Fruit fly (Drosophila melanogaster) whole organism, embryonic: ENCODE results near the gene Reg-2.

Experiments
- Aef1 ChIP-seq: fragments of 200-800 bp; sonication (Bioruptor generic); IDR thresholded peaks from 3 replicates; pipeline ENCODE4 v1.3.6; 2022; ENCODE audit warnings: missing biosample characterization, missing genetic modification characterization
- B-H2 ChIP-seq: fragments of 200-800 bp; sonication (Bioruptor generic); optimal IDR thresholded peaks from 2 replicates; lab custom pipeline; 2018; ENCODE audit warnings: missing biosample characterization, mild to moderate bottlenecking, missing genetic modification characterization
- Bgb ChIP-seq: fragments of 200-800 bp; sonication (Bioruptor generic); IDR thresholded peaks from 2 replicates; pipeline ENCODE4 v1.3.6; 2022; ENCODE audit warnings: missing biosample characterization, missing genetic modification characterization; ENCODE audit not compliant: partially characterized antibody
- CG10366 ChIP-seq: fragments of 200-800 bp; sonication (Bioruptor generic); IDR thresholded peaks from 2 replicates; pipeline ENCODE4 v1.3.6; 2022; ENCODE audit warnings: missing biosample characterization, missing genetic modification characterization
- CG11085 ChIP-seq: fragments of 200-800 bp; sonication (Bioruptor generic); IDR thresholded peaks from 2 replicates; pipeline ENCODE4 v1.3.6; 2022; ENCODE audit warnings: missing biosample characterization, missing genetic modification characterization
- CG11398 ChIP-seq: fragments of 200-800 bp; sonication (Bioruptor generic); optimal IDR thresholded peaks from 2 replicates; lab custom pipeline; 2016; ENCODE audit warnings: missing biosample characterization, missing genetic modification characterization
- CG11504 ChIP-seq: fragments of 200-800 bp; sonication (Bioruptor generic); optimal IDR thresholded peaks from 3 replicates; lab custom pipeline; 2019; ENCODE audit warnings: missing biosample characterization, mild to moderate bottlenecking, missing genetic modification characterization, moderate library complexity
- CG12104 ChIP-seq: fragments of 200-800 bp; sonication (Bioruptor generic); optimal IDR thresholded peaks from 3 replicates; lab custom pipeline; 2016; ENCODE audit warnings: missing biosample characterization, missing genetic modification characterization
- CG12659 ChIP-seq: fragments of 200-800 bp; sonication (Bioruptor generic); optimal IDR thresholded peaks from 3 replicates; lab custom pipeline; 2017; ENCODE audit warnings: mild to moderate bottlenecking, missing biosample characterization, missing genetic modification reagents, missing genetic modification characterization
- CG12744 ChIP-seq: fragments of 200-800 bp; sonication (Bioruptor generic); optimal IDR thresholded peaks from 2 replicates; lab custom pipeline; 2016; ENCODE audit warnings: missing biosample characterization, missing genetic modification characterization
- CG13123 ChIP-seq: fragments of 200-800 bp; sonication (Bioruptor generic); optimal IDR thresholded peaks from 2 replicates; lab custom pipeline; 2016; ENCODE audit warnings: missing biosample characterization, missing genetic modification characterization
- CG13624 ChIP-seq: fragments of 200-800 bp; sonication (Bioruptor generic); optimal IDR thresholded peaks from 2 replicates; lab custom pipeline; 2016; ENCODE audit warnings: missing biosample characterization, missing genetic modification characterization
- CG17568 ChIP-seq: fragments of 200-800 bp; sonication (Bioruptor generic); optimal IDR thresholded peaks from 2 replicates; lab custom pipeline; 2018; ENCODE audit warnings: missing biosample characterization, mild to moderate bottlenecking, missing genetic modification characterization, moderate library complexity
- CG1832 ChIP-seq: fragments of 200-800 bp; sonication (Bioruptor generic); optimal IDR thresholded peaks from 2 replicates; lab custom pipeline; 2017; ENCODE audit warnings: missing biosample characterization, mild to moderate bottlenecking, missing genetic modification characterization, inconsistent platforms
- CG18764 ChIP-seq: fragments of 200-800 bp; sonication (Bioruptor generic); optimal IDR thresholded peaks from 3 replicates; lab custom pipeline; 2016; ENCODE audit warnings: missing biosample characterization, missing genetic modification characterization
- CG2678 ChIP-seq: fragments of 200-800 bp; sonication (Bioruptor generic); optimal IDR thresholded peaks from 3 replicates; lab custom pipeline; 2019; ENCODE audit warnings: missing biosample characterization, mild to moderate bottlenecking, missing genetic modification characterization, moderate library complexity
- CG2875 ChIP-seq: fragments of 200-800 bp; sonication (Bioruptor generic); optimal IDR thresholded peaks from 2 replicates; lab custom pipeline; 2017; ENCODE audit warnings: missing biosample characterization, mild to moderate bottlenecking, missing genetic modification characterization, missing genetic modification reagents
- CG32772 ChIP-seq: fragments of 200-800 bp; sonication (Bioruptor generic); IDR thresholded peaks from 2 replicates; pipeline ENCODE4 v1.3.6; 2022; ENCODE audit warnings: missing biosample characterization, missing genetic modification characterization
- CG3726 ChIP-seq: fragments of 200-800 bp; sonication (Bioruptor generic); IDR thresholded peaks from 3 replicates; pipeline ENCODE4, ENCODE4 v1.3.6; 2022; ENCODE audit warnings: missing biosample characterization, missing genetic modification characterization
- CG4820 ChIP-seq: fragments of 200-800 bp; sonication (Bioruptor generic); optimal IDR thresholded peaks from 3 replicates; lab custom pipeline; 2016; ENCODE audit warnings: missing biosample characterization, missing genetic modification characterization
- CG7928 ChIP-seq: fragments of 200-800 bp; sonication (Bioruptor generic); optimal IDR thresholded peaks from 2 replicates; lab custom pipeline; 2017; ENCODE audit warnings: missing biosample characterization, mild to moderate bottlenecking, missing genetic modification characterization
- CG8281 ChIP-seq: fragments of 200-800 bp; sonication (Bioruptor generic); optimal IDR thresholded peaks from 2 replicates; lab custom pipeline; 2018; ENCODE audit warnings: missing biosample characterization, mild to moderate bottlenecking, missing genetic modification characterization, moderate library complexity
- CG8944 ChIP-seq: fragments of 200-800 bp; sonication (Bioruptor generic); optimal IDR thresholded peaks from 3 replicates; lab custom pipeline; 2016; ENCODE audit warnings: missing biosample characterization, missing genetic modification characterization
- CG9817 ChIP-seq: fragments of 200-800 bp; sonication (Bioruptor generic); optimal IDR thresholded peaks from 2 replicates; lab custom pipeline; 2018; ENCODE audit warnings: missing biosample characterization, mild to moderate bottlenecking, missing genetic modification characterization, moderate library complexity
- E2f1 ChIP-seq: fragments of 200-800 bp; sonication (Bioruptor generic); IDR thresholded peaks from 2 replicates; pipeline ENCODE4 v1.3.6; 2022; ENCODE audit warnings: missing biosample characterization, missing genetic modification characterization
- E2f2 ChIP-seq: fragments of 200-800 bp; sonication (Bioruptor generic); IDR thresholded peaks from 2 replicates; pipeline ENCODE4 v1.3.6; 2022; ENCODE audit warnings: missing biosample characterization, missing genetic modification characterization
- Eip74EF ChIP-seq, 2 experiments: fragments of 200-800 bp in 1 of 2; fragments of >200 bp in 1 of 2; sonication (Bioruptor generic) in 1 of 2; optimal IDR thresholded peaks; 2 replicates each; lab custom pipeline; 2017 to 2019; ENCODE audit warnings: missing biosample characterization in 2 of 2, missing genetic modification characterization in 2 of 2, mild to moderate bottlenecking in 1 of 2, moderate library complexity in 1 of 2
- HHEX ChIP-seq: fragments of 200-800 bp; sonication (Bioruptor generic); optimal IDR thresholded peaks from 3 replicates; lab custom pipeline; 2017; ENCODE audit warnings: missing biosample characterization, mild to moderate bottlenecking, missing genetic modification characterization, missing genetic modification reagents
- Hey ChIP-seq: fragments of 200-800 bp; sonication (Bioruptor generic); optimal IDR thresholded peaks from 3 replicates; lab custom pipeline; 2018; ENCODE audit warnings: missing biosample characterization, mild to moderate bottlenecking, missing genetic modification characterization
- HmgZ ChIP-seq: fragments of 200-800 bp; sonication (Bioruptor generic); optimal IDR thresholded peaks from 2 replicates; lab custom pipeline; 2018; ENCODE audit warnings: missing biosample characterization, mild to moderate bottlenecking, missing genetic modification characterization
- Hr39 ChIP-seq: fragments of >200 bp; optimal IDR thresholded peaks from 2 replicates; lab custom pipeline; 2017
- Hsf ChIP-seq: fragments of 200-800 bp; sonication (Bioruptor generic); optimal IDR thresholded peaks from 3 replicates; lab custom pipeline; 2016; ENCODE audit warnings: missing biosample characterization, missing genetic modification characterization
- Lpt ChIP-seq: fragments of >200 bp; optimal IDR thresholded peaks from 2 replicates; lab custom pipeline; 2018; ENCODE audit warnings: missing biosample characterization, missing genetic modification characterization
- MTF-1 ChIP-seq: fragments of 200-800 bp; sonication (Bioruptor generic); optimal IDR thresholded peaks from 2 replicates; lab custom pipeline; 2018; ENCODE audit warnings: missing biosample characterization, mild to moderate bottlenecking, missing genetic modification characterization, borderline replicate concordance
- Pdp1 ChIP-seq, 2 experiments: fragments of 200-800 bp; sonication (Bioruptor generic); optimal IDR thresholded peaks; 3 replicates each; lab custom pipeline; 2016; ENCODE audit warnings: missing biosample characterization in 2 of 2, missing genetic modification characterization in 2 of 2, mild to moderate bottlenecking in 1 of 2, moderate library complexity in 1 of 2
- Ptx1 ChIP-seq: fragments of 200-800 bp; sonication (Bioruptor generic); IDR thresholded peaks from 2 replicates; pipeline ENCODE4 v1.3.6; 2022; ENCODE audit warnings: missing biosample characterization, missing genetic modification characterization
- Sry-β ChIP-seq: fragments of 200-800 bp; sonication (Bioruptor generic); optimal IDR thresholded peaks from 2 replicates; lab custom pipeline; 2018; ENCODE audit warnings: missing biosample characterization, mild to moderate bottlenecking, missing genetic modification characterization, moderate library complexity
- chinmo ChIP-seq: fragments of 200-800 bp; sonication (Bioruptor generic); IDR thresholded peaks from 4 replicates; pipeline ENCODE4 v1.3.6; 2022; ENCODE audit warnings: missing biosample characterization, missing genetic modification characterization; ENCODE audit not compliant: partially characterized antibody
- exex ChIP-seq: fragments of 200-800 bp; sonication (Bioruptor generic); optimal IDR thresholded peaks from 4 replicates; lab custom pipeline; 2018; ENCODE audit warnings: missing biosample characterization, mild to moderate bottlenecking, missing genetic modification characterization, moderate library complexity
- fd64A ChIP-seq: fragments of 200-800 bp; sonication (Bioruptor generic); optimal IDR thresholded peaks from 3 replicates; lab custom pipeline; 2018; ENCODE audit warnings: missing biosample characterization, mild to moderate bottlenecking, missing genetic modification characterization
- hbn ChIP-seq: fragments of 200-800 bp; sonication (Bioruptor generic); IDR thresholded peaks from 2 replicates; pipeline ENCODE4 v1.3.6; 2022; ENCODE audit warnings: missing biosample characterization, missing genetic modification characterization; ENCODE audit not compliant: partially characterized antibody
- hth ChIP-seq: fragments of >200 bp; optimal IDR thresholded peaks from 2 replicates; lab custom pipeline; 2017; ENCODE audit warnings: inconsistent platforms
- inv ChIP-seq: fragments of 200-800 bp; sonication (Bioruptor generic); IDR thresholded peaks from 2 replicates; pipeline ENCODE4 v1.3.6; 2022; ENCODE audit warnings: missing biosample characterization, missing genetic modification characterization; ENCODE audit not compliant: partially characterized antibody
- lmd ChIP-seq: fragments of 200-800 bp; sonication (Bioruptor generic); IDR thresholded peaks from 2 replicates; pipeline ENCODE4 v1.3.6; 2022; ENCODE audit warnings: missing biosample characterization, missing genetic modification characterization
- nerfin-1 ChIP-seq: fragments of 200-800 bp; sonication (Bioruptor generic); optimal IDR thresholded peaks from 3 replicates; lab custom pipeline; 2019; ENCODE audit warnings: missing biosample characterization, mild to moderate bottlenecking, missing genetic modification characterization, moderate library complexity
- nerfin-2 ChIP-seq: fragments of 200-800 bp; sonication (Bioruptor generic); IDR thresholded peaks from 2 replicates; pipeline ENCODE4 v1.3.6; 2022; ENCODE audit warnings: missing biosample characterization, missing genetic modification characterization; ENCODE audit not compliant: partially characterized antibody
- sens ChIP-seq: fragments of 200-800 bp; sonication (Bioruptor generic); peaks from one replicate; lab custom pipeline; 2016; ENCODE audit warnings: missing biosample characterization, missing genetic modification characterization
- shn ChIP-seq: fragments of 200-800 bp; sonication (Bioruptor generic); optimal IDR thresholded peaks from 3 replicates; lab custom pipeline; 2016; ENCODE audit warnings: missing biosample characterization, missing genetic modification characterization
- slou ChIP-seq: fragments of 200-800 bp; sonication (Bioruptor generic); optimal IDR thresholded peaks from 3 replicates; lab custom pipeline; 2016; ENCODE audit warnings: missing biosample characterization, missing genetic modification characterization
- slp2 ChIP-seq: fragments of 200-800 bp; sonication (Bioruptor generic); optimal IDR thresholded peaks from 2 replicates; lab custom pipeline; 2016; ENCODE audit warnings: missing biosample characterization, missing genetic modification characterization

The Reg-2 gene

DNA sequence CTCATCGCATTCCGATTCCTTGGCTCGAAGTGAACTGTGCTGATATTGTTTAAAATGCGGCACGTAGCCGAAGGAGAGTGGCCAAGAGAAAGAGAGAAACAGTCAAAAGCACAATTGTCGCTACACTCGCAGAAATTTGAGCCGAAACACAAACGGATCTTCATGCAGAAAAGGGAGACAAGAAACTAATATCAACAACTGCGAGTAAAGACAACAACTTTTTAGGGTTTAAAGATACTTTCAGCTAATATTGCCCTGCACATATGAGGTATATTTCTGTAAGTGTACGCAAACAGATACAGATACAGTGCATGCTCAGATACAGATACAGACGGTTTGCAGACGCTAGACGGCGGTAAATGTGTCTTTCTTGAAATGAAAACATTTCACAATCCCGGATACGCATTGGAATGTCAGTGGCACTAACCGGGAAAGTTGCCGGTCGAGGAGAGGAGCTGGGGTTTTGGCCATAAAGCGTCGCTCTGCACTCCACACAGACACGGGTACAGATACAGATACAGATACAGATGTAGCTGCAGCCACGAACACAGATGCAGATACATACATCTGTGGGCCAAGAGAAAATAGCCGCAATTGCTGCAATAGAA, 37.8 kb upstream of the Reg-2 start (continued):
- TF ChIP-seq CG4820 (GFP tag; lab: Kevin White, UChicago): peak; percentile 89
- TF ChIP-seq Aef1 (GFP tag; lab: Robert Waterston, UW): peak; percentile 83
- peak; percentile 88 for TF ChIP-seq Hsf (GFP tag; lab: Kevin White, UChicago)
- peak; percentile 38 for TF ChIP-seq slou (GFP tag; lab: Kevin White, UChicago)
- TF ChIP-seq exex (tag; lab: Kevin White, UChicago): peak; percentile 14
- TF ChIP-seq shn (GFP tag; lab: Kevin White, UChicago): peak; percentile 87
- peak; percentile 88 for TF ChIP-seq CG32772
- TF ChIP-seq slp2 (GFP tag; lab: Kevin White, UChicago): peak; percentile 88
- no peak for TF ChIP-seq hth (lab: Kevin White, UChicago)
- TF ChIP-seq MTF-1 (GFP tag; lab: Kevin White, UChicago): peak; percentile 83
- TF ChIP-seq inv: no peak
- peak in 1 of 2 experiments; percentile 84 for TF ChIP-seq Eip74EF (GFP tag; optimal IDR thresholded peaks at IDR 0.05; lab: Kevin White, UChicago)
- peak; percentile 99 for TF ChIP-seq sens (GFP tag; lab: Kevin White, UChicago)
- TF ChIP-seq nerfin-2 (GFP tag; lab: Robert Waterston, UW): no peak
- TF ChIP-seq CG17568 (GFP tag; lab: Kevin White, UChicago): peak; percentile 69
- peak; percentile 92 for TF ChIP-seq CG11504 (tag; lab: Kevin White, UChicago)
- no peak for TF ChIP-seq chinmo (GFP tag; lab: Robert Waterston, UW)
- TF ChIP-seq Pdp1 (GFP tag; optimal IDR thresholded peaks at IDR 0.05; lab: Kevin White, UChicago): peak; percentile 82 to 91
- peak; percentile 62 for TF ChIP-seq CG12104 (GFP tag; lab: Kevin White, UChicago)
- peak; percentile 89 for TF ChIP-seq CG10366 (GFP tag; lab: Robert Waterston, UW)
- TF ChIP-seq CG2678 (tag; lab: Kevin White, UChicago): peak; percentile 86
- no peak for TF ChIP-seq Hey
- TF ChIP-seq E2f2 (GFP tag; lab: Robert Waterston, UW): peak; percentile 63
- peak; percentile 82 for TF ChIP-seq CG13624
- TF ChIP-seq E2f1: peak; percentile 82
- TF ChIP-seq Bgb (GFP tag; lab: Robert Waterston, UW): no peak
- TF ChIP-seq B-H2 (GFP tag; lab: Kevin White, UChicago): no peak
- peak; percentile 91 for TF ChIP-seq CG8944 (GFP tag; lab: Kevin White, UChicago)
- TF ChIP-seq CG3726 (GFP tag; lab: Robert Waterston, UW): 0 out of 3 replicates have a peak, but pooled peaks have one; percentile 59
- peak; percentile 68 for TF ChIP-seq CG13123 (GFP tag; lab: Kevin White, UChicago)
- peak; percentile 92 for TF ChIP-seq Ptx1
- peak; percentile 33; the same call in 1 of the 2 replicates for TF ChIP-seq CG11085 (GFP tag; lab: Robert Waterston, UW)
- peak; percentile 73 for TF ChIP-seq CG11398
- TF ChIP-seq Lpt: no peak
- peak; percentile 4 for TF ChIP-seq CG7928
- TF ChIP-seq CG12744 (GFP tag; lab: Kevin White, UChicago): peak; percentile 70
- peak; percentile 77 for TF ChIP-seq HmgZ (tag; lab: Kevin White, UChicago)
- TF ChIP-seq fd64A: peak; percentile 78
- TF ChIP-seq Hr39 (lab: Kevin White, UChicago): no peak
- peak; percentile 70 for TF ChIP-seq CG8281 (tag; lab: Kevin White, UChicago)
- peak; percentile 77 for TF ChIP-seq CG12659 (GFP tag; lab: Kevin White, UChicago)
- TF ChIP-seq CG1832 (GFP tag; lab: Kevin White, UChicago): no peak
- peak; percentile 64 for TF ChIP-seq CG9817 (tag; lab: Kevin White, UChicago)
- no peak for TF ChIP-seq hbn (GFP tag; lab: Robert Waterston, UW)
- TF ChIP-seq CG18764: peak; percentile 89
- peak; percentile 83 for TF ChIP-seq nerfin-1
- TF ChIP-seq HHEX (GFP tag; lab: Kevin White, UChicago): peak; percentile 79
- TF ChIP-seq CG2875 (GFP tag; lab: Kevin White, UChicago): peak; percentile 92
- peak; percentile 46 for TF ChIP-seq Sry-β (GFP tag; lab: Kevin White, UChicago)
- TF ChIP-seq lmd (GFP tag; lab: Robert Waterston, UW): peak; percentile 81
